Fruit fly (Drosophila melanogaster) whole organism, embryonic: Measurements from ENCODE around the gene CG17929.
A peak's percentile ranks its signal among the peaks of the same experiment; 100 is the strongest.

Experiments used
- Atf-2 ChIP-seq: fragments of 200-800 bp; sonication (Bioruptor generic); optimal IDR thresholded peaks from 2 replicates; lab custom pipeline; 2016; ENCODE audit warnings: missing biosample characterization, missing genetic modification characterization
- BEAF-32 ChIP-seq: fragments of 200-800 bp; sonication (Bioruptor generic); optimal IDR thresholded peaks from 3 replicates; lab custom pipeline; 2017; ENCODE audit warnings: missing biosample characterization, missing genetic modification characterization, mild to moderate bottlenecking, moderate library complexity, missing genetic modification reagents
- Bdp1 ChIP-seq: fragments of 200-800 bp; sonication (Bioruptor generic); optimal IDR thresholded peaks from 3 replicates; lab custom pipeline; 2016; ENCODE audit warnings: missing biosample characterization, missing genetic modification characterization
- Bgb ChIP-seq: fragments of 200-800 bp; sonication (Bioruptor generic); IDR thresholded peaks from 2 replicates; pipeline ENCODE4 v1.3.6; 2022; ENCODE audit warnings: missing biosample characterization, missing genetic modification characterization; ENCODE audit not compliant: partially characterized antibody
- CG10366 ChIP-seq: fragments of 200-800 bp; sonication (Bioruptor generic); IDR thresholded peaks from 2 replicates; pipeline ENCODE4 v1.3.6; 2022; ENCODE audit warnings: missing biosample characterization, missing genetic modification characterization
- CG10543 ChIP-seq: fragments of 200-800 bp; sonication (Bioruptor generic); optimal IDR thresholded peaks from 3 replicates; lab custom pipeline; 2017; ENCODE audit warnings: missing biosample characterization, mild to moderate bottlenecking, missing genetic modification characterization, moderate library complexity
- CG10979 ChIP-seq: fragments of 200-800 bp; sonication (Bioruptor generic); optimal IDR thresholded peaks from 2 replicates; lab custom pipeline; 2018; ENCODE audit warnings: missing biosample characterization, mild to moderate bottlenecking, missing genetic modification characterization, moderate library complexity
- CG12155 ChIP-seq: fragments of 200-800 bp; sonication (Bioruptor generic); optimal IDR thresholded peaks from 3 replicates; lab custom pipeline; 2016; ENCODE audit warnings: missing biosample characterization, missing genetic modification characterization
- CG13123 ChIP-seq: fragments of 200-800 bp; sonication (Bioruptor generic); optimal IDR thresholded peaks from 2 replicates; lab custom pipeline; 2016; ENCODE audit warnings: missing biosample characterization, missing genetic modification characterization
- CG14014 ChIP-seq: fragments of 200-800 bp; sonication (Bioruptor generic); IDR thresholded peaks from 2 replicates; pipeline ENCODE4 v1.3.6; 2022; ENCODE audit warnings: missing biosample characterization, missing genetic modification characterization
- CG17361 ChIP-seq: fragments of 200-800 bp; sonication (Bioruptor generic); IDR thresholded peaks from 3 replicates; pipeline ENCODE4 v1.3.6; 2022; ENCODE audit warnings: missing biosample characterization, missing genetic modification characterization
- CG17568 ChIP-seq: fragments of 200-800 bp; sonication (Bioruptor generic); optimal IDR thresholded peaks from 2 replicates; lab custom pipeline; 2018; ENCODE audit warnings: missing biosample characterization, mild to moderate bottlenecking, missing genetic modification characterization, moderate library complexity
- CG1832 ChIP-seq: fragments of 200-800 bp; sonication (Bioruptor generic); optimal IDR thresholded peaks from 2 replicates; lab custom pipeline; 2017; ENCODE audit warnings: missing biosample characterization, mild to moderate bottlenecking, missing genetic modification characterization, inconsistent platforms
- CG2120 ChIP-seq: fragments of 200-800 bp; sonication (Bioruptor generic); optimal IDR thresholded peaks from 3 replicates; lab custom pipeline; 2016; ENCODE audit warnings: missing biosample characterization, missing genetic modification characterization
- CG31365 ChIP-seq: fragments of 200-800 bp; sonication (Bioruptor generic); optimal IDR thresholded peaks from 2 replicates; lab custom pipeline; 2018; ENCODE audit warnings: missing biosample characterization, mild to moderate bottlenecking, missing genetic modification characterization
- CG33557 ChIP-seq: fragments of 200-800 bp; sonication (Bioruptor generic); optimal IDR thresholded peaks from 2 replicates; lab custom pipeline; 2019; ENCODE audit warnings: missing biosample characterization, mild to moderate bottlenecking, missing genetic modification characterization, moderate library complexity
- CG3407 ChIP-seq: fragments of 200-800 bp; sonication (Bioruptor generic); optimal IDR thresholded peaks from 2 replicates; lab custom pipeline; 2018; ENCODE audit warnings: missing biosample characterization, mild to moderate bottlenecking, missing genetic modification characterization
- CG3838 ChIP-seq: fragments of 200-800 bp; sonication (Bioruptor generic); optimal IDR thresholded peaks from 3 replicates; lab custom pipeline; 2016; ENCODE audit warnings: missing biosample characterization, missing genetic modification characterization
- CG4617 ChIP-seq: fragments of 200-800 bp; sonication (Bioruptor generic); optimal IDR thresholded peaks from 3 replicates; lab custom pipeline; 2016; ENCODE audit warnings: missing biosample characterization, missing genetic modification characterization, borderline replicate concordance
- CG6175 ChIP-seq: fragments of 200-800 bp; sonication (Bioruptor generic); IDR thresholded peaks from 3 replicates; pipeline ENCODE4 v1.3.6; 2022; ENCODE audit warnings: missing biosample characterization, missing genetic modification characterization
- CG7839 ChIP-seq: fragments of 200-800 bp; sonication (Bioruptor generic); optimal IDR thresholded peaks from 3 replicates; lab custom pipeline; 2018; ENCODE audit warnings: missing biosample characterization, mild to moderate bottlenecking, missing genetic modification characterization, moderate library complexity
- CG8089 ChIP-seq: fragments of 200-800 bp; sonication (Bioruptor generic); optimal IDR thresholded peaks from 3 replicates; lab custom pipeline; 2016; ENCODE audit warnings: missing biosample characterization, missing genetic modification characterization
- CG8290 ChIP-seq, 3 experiments: fragments of 200-800 bp; sonication (Bioruptor generic); optimal IDR thresholded peaks; 2 replicates each; lab custom pipeline; 2016 to 2019; ENCODE audit warnings: missing biosample characterization in 3 of 3, missing genetic modification characterization in 3 of 3, mild to moderate bottlenecking in 2 of 3, moderate library complexity in 1 of 3
- CG8924 ChIP-seq: fragments of 200-800 bp; optimal IDR thresholded peaks from 3 replicates; lab custom pipeline; 2019; ENCODE audit warnings: missing biosample characterization, mild to moderate bottlenecking, missing genetic modification characterization, moderate library complexity
- CTCF ChIP-seq: fragments of 200-800 bp; sonication (Bioruptor generic); optimal IDR thresholded peaks from 2 replicates; lab custom pipeline; 2017; ENCODE audit warnings: missing biosample characterization, mild to moderate bottlenecking, missing genetic modification characterization, moderate library complexity
- Camta ChIP-seq: fragments of 200-800 bp; sonication (Bioruptor generic); optimal IDR thresholded peaks from 2 replicates; lab custom pipeline; 2016; ENCODE audit warnings: missing biosample characterization, missing genetic modification characterization
- CoRest ChIP-seq: fragments of 200-800 bp; sonication (Bioruptor generic); optimal IDR thresholded peaks from 3 replicates; lab custom pipeline; 2018; ENCODE audit warnings: missing biosample characterization, mild to moderate bottlenecking, missing genetic modification characterization, moderate library complexity
- Fer1 ChIP-seq: fragments of 200-800 bp; sonication (Bioruptor generic); optimal IDR thresholded peaks from 2 replicates; lab custom pipeline; 2017; ENCODE audit warnings: missing biosample characterization, mild to moderate bottlenecking, missing genetic modification characterization
- Fer2 ChIP-seq: fragments of 200-800 bp; sonication (Bioruptor generic); optimal IDR thresholded peaks from 2 replicates; lab custom pipeline; 2018; ENCODE audit warnings: missing biosample characterization, mild to moderate bottlenecking, missing genetic modification characterization, moderate library complexity
- H15 ChIP-seq: fragments of 200-800 bp; sonication (Bioruptor generic); IDR thresholded peaks from 3 replicates; pipeline ENCODE4 v1.3.6; 2022; ENCODE audit warnings: missing biosample characterization, missing genetic modification characterization
- HLH54F ChIP-seq: fragments of 200-800 bp; sonication (Bioruptor generic); optimal IDR thresholded peaks from 3 replicates; lab custom pipeline; 2016; ENCODE audit warnings: missing biosample characterization, missing genetic modification characterization
- Hr39 ChIP-seq: fragments of >200 bp; optimal IDR thresholded peaks from 2 replicates; lab custom pipeline; 2017
- Ptx1 ChIP-seq: fragments of 200-800 bp; sonication (Bioruptor generic); IDR thresholded peaks from 2 replicates; pipeline ENCODE4 v1.3.6; 2022; ENCODE audit warnings: missing biosample characterization, missing genetic modification characterization
- aop ChIP-seq: fragments of 200-800 bp; sonication (Bioruptor generic); IDR thresholded peaks from 2 replicates; pipeline ENCODE4 v1.3.6; 2022; ENCODE audit warnings: missing biosample characterization, missing genetic modification characterization
- ato ChIP-seq: fragments of 200-800 bp; sonication (Bioruptor generic); IDR thresholded peaks from 2 replicates; pipeline ENCODE4 v1.3.6; 2022; ENCODE audit warnings: missing biosample characterization, missing genetic modification characterization; ENCODE audit not compliant: partially characterized antibody
- bab2 ChIP-seq: fragments of 200-800 bp; sonication (Bioruptor generic); optimal IDR thresholded peaks from 2 replicates; lab custom pipeline; 2016; ENCODE audit warnings: missing biosample characterization, missing genetic modification characterization
- cad ChIP-seq: fragments of >200 bp; optimal IDR thresholded peaks from 2 replicates; lab custom pipeline; 2017; ENCODE audit warnings: missing biosample characterization, missing genetic modification characterization
- cato ChIP-seq: fragments of 200-800 bp; sonication (Bioruptor generic); optimal IDR thresholded peaks from 2 replicates; lab custom pipeline; 2016; ENCODE audit warnings: missing biosample characterization, missing genetic modification characterization, borderline replicate concordance
- ind ChIP-seq: fragments of 200-800 bp; sonication (Bioruptor generic); optimal IDR thresholded peaks from 3 replicates; lab custom pipeline; 2016; ENCODE audit warnings: missing biosample characterization, missing genetic modification characterization
- luna ChIP-seq: fragments of 200-800 bp; sonication (Bioruptor generic); optimal IDR thresholded peaks from 2 replicates; lab custom pipeline; 2016; ENCODE audit warnings: missing biosample characterization, missing genetic modification characterization
- maf-S ChIP-seq: fragments of 200-800 bp; sonication (Bioruptor generic); optimal IDR thresholded peaks from 2 replicates; lab custom pipeline; 2016; ENCODE audit warnings: missing biosample characterization, missing genetic modification characterization
- pfk ChIP-seq: fragments of 200-800 bp; sonication (Bioruptor generic); optimal IDR thresholded peaks from 2 replicates; lab custom pipeline; 2018; ENCODE audit warnings: missing biosample characterization, mild to moderate bottlenecking, missing genetic modification characterization, moderate library complexity
- phol ChIP-seq: fragments of 200-800 bp; sonication (Bioruptor generic); optimal IDR thresholded peaks from 3 replicates; lab custom pipeline; 2018; ENCODE audit warnings: missing biosample characterization, mild to moderate bottlenecking, missing genetic modification characterization, moderate library complexity
- rib ChIP-seq: fragments of 200-800 bp; sonication (Bioruptor generic); IDR thresholded peaks from 2 replicates; pipeline ENCODE4 v1.3.6; 2022; ENCODE audit warnings: missing biosample characterization, missing genetic modification characterization
- seq ChIP-seq: fragments of 200-800 bp; sonication (Bioruptor generic); IDR thresholded peaks from 2 replicates; pipeline ENCODE4 v1.3.6; 2022; ENCODE audit warnings: missing biosample characterization, missing genetic modification characterization
- sug ChIP-seq: fragments of 200-800 bp; optimal IDR thresholded peaks from 2 replicates; lab custom pipeline; 2019; ENCODE audit warnings: missing biosample characterization, mild to moderate bottlenecking, missing genetic modification characterization, moderate library complexity
- tgo ChIP-seq: fragments of 200-800 bp; sonication (Bioruptor generic); IDR thresholded peaks from 3 replicates; pipeline ENCODE4 v1.3.6; 2022; ENCODE audit warnings: missing biosample characterization, missing genetic modification characterization
- trh ChIP-seq: fragments of 200-800 bp; sonication (Bioruptor generic); optimal IDR thresholded peaks from 2 replicates; lab custom pipeline; 2016; ENCODE audit warnings: missing biosample characterization, missing genetic modification characterization
- vnd ChIP-seq: fragments of 200-800 bp; sonication (Bioruptor generic); IDR thresholded peaks from 3 replicates; pipeline ENCODE4 v1.3.6; 2022; ENCODE audit warnings: missing biosample characterization, missing genetic modification characterization; ENCODE audit not compliant: partially characterized antibody
- zfh1 ChIP-seq: fragments of 200-800 bp; sonication (Bioruptor generic); IDR thresholded peaks from 3 replicates; pipeline ENCODE4 v1.3.6; 2022; ENCODE audit warnings: missing biosample characterization, missing genetic modification characterization

The CG17929 gene

DNA sequence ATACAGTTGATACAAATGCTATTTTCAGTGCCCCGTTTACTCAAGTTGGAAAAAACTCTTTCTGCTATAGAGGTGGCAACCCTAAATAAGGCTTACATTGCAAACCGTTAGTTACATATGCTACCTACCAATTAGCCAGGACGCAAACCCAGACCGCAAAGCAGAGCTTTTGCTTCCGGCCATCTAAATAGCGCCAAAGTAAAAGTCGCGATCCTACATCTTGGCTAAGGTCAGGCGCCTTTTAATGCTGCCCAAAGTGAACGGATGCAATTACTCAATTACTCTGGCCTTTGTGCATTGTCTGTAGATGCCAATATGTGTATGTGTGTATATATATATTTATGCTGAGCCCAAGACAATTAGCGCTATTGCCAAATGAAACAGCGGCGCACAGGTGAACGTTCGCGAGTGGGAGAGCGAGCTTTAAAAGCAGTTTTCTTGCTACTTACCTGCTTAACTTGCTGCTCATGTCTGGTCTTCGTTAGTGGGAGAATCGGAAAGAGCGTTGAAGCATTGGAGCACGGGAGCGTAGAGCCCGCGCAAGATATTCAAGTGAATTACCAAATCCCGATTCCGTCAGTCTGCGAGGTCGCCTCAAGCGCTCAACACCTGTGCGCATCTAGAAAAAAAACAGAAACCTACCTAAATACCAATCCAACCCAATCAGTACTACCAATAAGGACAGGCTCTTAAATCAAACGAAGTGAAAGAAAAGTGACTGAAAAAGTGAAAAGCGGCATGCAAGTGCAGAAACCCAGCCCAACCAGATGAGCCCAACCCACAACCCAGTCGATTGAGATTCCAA, 19.9 kb upstream of the CG17929 start, which contains the start of gene Zip89B (continued):
- TF ChIP-seq trh (GFP tag; lab: Kevin White, UChicago): no peak
- TF ChIP-seq CG8924: no peak
- TF ChIP-seq BEAF-32 (GFP tag; lab: Kevin White, UChicago): peak; percentile 4
- TF ChIP-seq CG2120 (GFP tag; lab: Kevin White, UChicago): no peak
- no peak for TF ChIP-seq CoRest (tag; lab: Kevin White, UChicago)
- peak; percentile 6 for TF ChIP-seq sug (tag; lab: Kevin White, UChicago)
- no peak for TF ChIP-seq ato (GFP tag; lab: Robert Waterston, UW)
- no peak for TF ChIP-seq CG6175
- no peak for TF ChIP-seq CG12155
- TF ChIP-seq maf-S (GFP tag; lab: Kevin White, UChicago): no peak
- no peak for TF ChIP-seq seq (GFP tag; lab: Robert Waterston, UW)
- no peak for TF ChIP-seq CG10366
- TF ChIP-seq rib: 0 out of 2 replicates have a peak, but pooled peaks have one; percentile 29
- TF ChIP-seq pfk (GFP tag; lab: Kevin White, UChicago): no peak
- TF ChIP-seq CG3407 (GFP tag; lab: Kevin White, UChicago): no peak
- TF ChIP-seq CG10979 (tag; lab: Kevin White, UChicago): no peak
- TF ChIP-seq CG8290 (GFP tag; optimal IDR thresholded peaks at IDR 0.05; lab: Kevin White, UChicago): peak; percentile 10
- peak in 1 of 2 experiments; percentile 76 for TF ChIP-seq CG8290 (tag; optimal IDR thresholded peaks at IDR 0.05; lab: Kevin White, UChicago)
- TF ChIP-seq CG7839: no peak
- TF ChIP-seq CG17361 (GFP tag; lab: Robert Waterston, UW): no peak
- no peak for TF ChIP-seq aop (GFP tag; lab: Robert Waterston, UW)
- 0 out of 2 replicates have a peak, but pooled peaks have one; percentile 25 for TF ChIP-seq CG14014 (GFP tag; lab: Robert Waterston, UW)
- TF ChIP-seq CG1832 (GFP tag; lab: Kevin White, UChicago): no peak
- TF ChIP-seq CG8089 (GFP tag; lab: Kevin White, UChicago): no peak
- no peak for TF ChIP-seq vnd
- TF ChIP-seq CG10543 (GFP tag; lab: Kevin White, UChicago): peak; percentile 48
- TF ChIP-seq CG13123: no peak
- TF ChIP-seq Ptx1 (GFP tag; lab: Robert Waterston, UW): no peak
- TF ChIP-seq CG17568: no peak
- TF ChIP-seq Fer1 (GFP tag; lab: Kevin White, UChicago): peak; percentile 29
- no peak for TF ChIP-seq phol (tag; lab: Kevin White, UChicago)
- TF ChIP-seq Hr39: no peak
- TF ChIP-seq tgo (GFP tag; lab: Robert Waterston, UW): no peak
- TF ChIP-seq Bdp1: no peak
- no peak for TF ChIP-seq CG4617 (GFP tag; lab: Kevin White, UChicago)
- TF ChIP-seq CG33557: no peak
- no peak for TF ChIP-seq CG3838 (GFP tag; lab: Kevin White, UChicago)
- TF ChIP-seq cato (GFP tag; lab: Kevin White, UChicago): no peak
- no peak for TF ChIP-seq bab2 (GFP tag; lab: Kevin White, UChicago)
- no peak for TF ChIP-seq H15 (GFP tag; lab: Robert Waterston, UW)
- TF ChIP-seq luna: no peak
- TF ChIP-seq Camta: no peak
- no peak for TF ChIP-seq ind
- no peak for TF ChIP-seq HLH54F
- TF ChIP-seq cad (GFP tag; lab: Kevin White, UChicago): no peak
- peak; percentile 84 for TF ChIP-seq CTCF (GFP tag; lab: Kevin White, UChicago)
- no peak for TF ChIP-seq Atf-2 (GFP tag; lab: Kevin White, UChicago)
- TF ChIP-seq Bgb: peak; percentile 27; the same call in 1 of the 2 replicates
- no peak for TF ChIP-seq zfh1 (GFP tag; lab: Robert Waterston, UW)
- TF ChIP-seq Fer2 (tag; lab: Kevin White, UChicago): no peak
- TF ChIP-seq CG31365 (tag; lab: Kevin White, UChicago): peak; percentile 72
